Fruit fly (Drosophila melanogaster): ENCODE measurements around the gene CG8372.

CG8372 gene

DNA sequence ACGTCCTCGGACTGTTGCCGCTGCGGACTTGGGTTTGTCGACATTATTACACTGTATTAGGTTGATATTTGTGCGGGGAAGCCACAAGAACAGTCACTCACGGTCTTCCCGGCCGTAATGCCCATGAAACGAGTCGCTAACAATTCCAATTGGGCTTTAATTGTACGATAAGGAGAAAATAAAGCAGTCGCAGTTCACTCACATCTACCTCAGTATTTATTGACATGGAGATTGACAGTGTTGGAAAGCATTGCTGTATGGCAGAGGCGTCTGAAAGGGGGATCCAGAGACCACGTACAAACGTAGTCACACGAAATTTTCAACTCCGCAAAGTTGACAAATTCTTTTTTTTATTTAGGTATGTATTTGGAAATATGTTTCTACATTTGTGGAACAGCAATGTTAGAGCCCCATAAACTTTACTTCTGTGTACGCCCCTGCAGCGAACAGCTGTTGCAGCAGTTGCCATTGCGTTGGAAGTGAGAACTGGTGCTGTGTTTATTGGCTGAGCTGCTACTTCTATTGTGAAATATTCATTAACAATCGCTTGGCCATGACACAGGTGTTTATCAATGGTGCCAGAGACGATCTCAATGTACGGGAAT is at the start of gene CG8372, which contains the start of gene CG8360:
CG8372 (minus strand) TSS at position 237 of the 605 bp plus-strand sequence.
CG8360 (plus strand) TSS at position 294 of the 605 bp plus-strand sequence.
- TF ChIP-seq CG7045 (GFP tag; optimal IDR thresholded peaks at IDR 0.05) (peak; percentile 99), Crg-1 (GFP tag; optimal IDR thresholded peaks at IDR 0.05) (peak; percentile 99), CG11617 (GFP tag; optimal IDR thresholded peaks at IDR 0.05) (peak; percentile 98), tj (GFP tag; optimal IDR thresholded peaks at IDR 0.05) (peak; percentile 92), cic (GFP tag; optimal IDR thresholded peaks at IDR 0.05) (peak; percentile 96), CG7101 (tag; optimal IDR thresholded peaks at IDR 0.05) (peak; percentile 99), kay (GFP tag; ENCODE audit: borderline replicate concordance) (peak; percentile 95), CG1620 (GFP tag; optimal IDR thresholded peaks at IDR 0.05) (peak; percentile 99), CG5204 (GFP tag; optimal IDR thresholded peaks at IDR 0.05) (peak; percentile 99), CG33017 (tag; optimal IDR thresholded peaks at IDR 0.05) (peak; percentile 99), CG12768 (GFP tag; optimal IDR thresholded peaks at IDR 0.05) (peak; percentile 99), CG14711 (tag; optimal IDR thresholded peaks at IDR 0.05) (peak; percentile 96), Clk (GFP tag; optimal IDR thresholded peaks at IDR 0.05) (peak; percentile 98), pad (GFP tag; optimal IDR thresholded peaks at IDR 0.05) (peak; percentile 92), toe (GFP tag; optimal IDR thresholded peaks at IDR 0.05) (peak; percentile 99), Mnt (GFP tag; optimal IDR thresholded peaks at IDR 0.05) (peak; percentile 98), cnc (optimal IDR thresholded peaks at IDR 0.05) (no peak), bab1 (GFP tag; optimal IDR thresholded peaks at IDR 0.05) (peak; percentile 98), Hr96 (GFP tag; optimal IDR thresholded peaks at IDR 0.05) (peak; percentile 99), ovo (GFP tag; optimal IDR thresholded peaks at IDR 0.05) (peak; percentile 98)

DNA sequence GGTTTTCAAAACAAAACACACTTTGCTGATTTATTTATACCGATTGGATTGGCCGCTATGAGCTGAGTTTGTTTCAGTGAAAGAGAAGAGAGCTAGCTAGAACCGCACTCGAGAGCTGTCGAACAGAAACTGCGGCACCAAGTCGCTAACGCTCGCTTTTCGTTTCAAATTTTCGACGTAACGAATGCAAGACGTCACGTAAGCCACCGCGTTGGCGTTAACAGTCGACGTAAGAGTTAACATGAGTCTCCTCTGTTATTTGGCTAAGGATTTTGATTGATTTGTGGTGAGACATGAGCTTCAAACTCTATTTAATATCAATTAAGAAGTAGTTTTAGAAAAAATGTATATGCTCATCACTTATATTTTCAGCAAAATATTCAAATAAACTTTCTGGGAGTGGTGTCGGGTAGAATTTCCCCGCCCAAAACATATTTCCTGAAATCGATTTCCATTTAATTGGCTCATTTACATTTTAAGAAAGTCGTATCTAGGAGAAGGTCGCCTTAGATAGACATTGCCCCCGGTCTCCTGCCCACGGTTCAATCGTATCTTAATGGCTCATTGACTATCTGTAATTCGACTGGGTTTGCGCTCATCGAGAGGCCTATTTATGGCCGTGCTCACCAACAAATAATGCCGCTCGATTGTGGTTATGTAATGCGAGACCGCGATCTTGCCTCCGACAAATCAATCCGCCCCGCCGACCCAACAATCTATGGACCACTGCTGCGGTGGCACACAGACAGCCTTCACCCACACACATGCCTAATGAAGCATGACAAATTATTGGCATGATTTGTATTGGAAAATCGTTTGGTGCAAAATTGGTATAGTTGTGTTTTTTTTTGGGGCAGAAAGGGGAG is 44.9 kb upstream of the CG8372 start, which contains the start of gene CG8086:
CG8086 (minus strand) TSS at position 102 of the 866 bp plus-strand sequence.
- TF ChIP-seq tj (GFP tag; optimal IDR thresholded peaks at IDR 0.05) (no peak), bab1 (GFP tag; optimal IDR thresholded peaks at IDR 0.05) (no peak), CG14711 (tag; optimal IDR thresholded peaks at IDR 0.05) (no peak), Mnt (GFP tag; optimal IDR thresholded peaks at IDR 0.05) (no peak), toe (GFP tag; optimal IDR thresholded peaks at IDR 0.05) (no peak), Crg-1 (GFP tag; optimal IDR thresholded peaks at IDR 0.05) (no peak), CG12768 (GFP tag; optimal IDR thresholded peaks at IDR 0.05) (no peak), CG11617 (GFP tag; optimal IDR thresholded peaks at IDR 0.05) (no peak), ovo (GFP tag; optimal IDR thresholded peaks at IDR 0.05) (no peak), CG5204 (GFP tag; optimal IDR thresholded peaks at IDR 0.05) (no peak), Clk (GFP tag; optimal IDR thresholded peaks at IDR 0.05) (no peak), CG33017 (tag; optimal IDR thresholded peaks at IDR 0.05) (no peak)

DNA sequence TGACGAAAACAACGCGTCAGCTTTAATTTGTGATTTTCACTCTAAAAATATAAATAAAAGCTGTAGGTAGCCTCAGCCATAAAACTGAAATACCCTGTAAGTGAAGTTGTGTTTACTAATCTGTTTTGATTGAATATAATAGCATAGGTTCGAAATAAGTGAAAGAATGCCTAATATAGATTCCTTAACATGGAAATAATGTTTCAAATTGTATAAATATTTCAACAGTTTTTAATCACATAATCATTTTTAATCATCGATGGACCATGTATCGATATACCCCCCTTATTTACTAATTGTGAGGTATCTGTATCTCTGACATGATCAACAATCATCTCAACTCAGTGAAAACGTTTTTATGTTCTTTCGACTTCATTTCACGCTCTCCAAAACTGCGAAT is 42.7 kb upstream of the CG8372 start:
- peak; percentile 53 for TF ChIP-seq CG33017 (tag; optimal IDR thresholded peaks at IDR 0.05)
- TF ChIP-seq kay (GFP tag; ENCODE audit: borderline replicate concordance): no peak
- TF ChIP-seq CG7101 (tag; optimal IDR thresholded peaks at IDR 0.05): peak; percentile 15
- peak; percentile 5 for TF ChIP-seq CG14711 (tag; optimal IDR thresholded peaks at IDR 0.05)

DNA sequence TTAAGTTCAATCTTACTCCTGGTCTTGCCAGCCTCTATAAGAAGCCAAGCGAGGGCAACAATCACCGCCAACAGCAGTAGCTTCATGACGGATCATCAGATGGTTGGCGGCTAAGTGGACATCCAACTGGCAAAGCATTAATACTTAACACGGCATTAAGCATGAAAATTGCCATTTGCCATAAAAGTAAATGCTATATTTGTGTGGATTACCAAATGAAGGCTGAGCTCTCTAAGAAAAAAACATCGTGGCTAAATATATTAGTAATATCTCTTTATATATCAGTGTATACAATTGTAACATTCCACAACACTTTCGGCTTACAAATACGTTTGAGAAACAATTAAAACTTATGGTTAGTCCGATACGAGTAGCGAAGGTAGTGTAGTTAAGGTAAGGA is 31.2 kb upstream of the CG8372 start, which contains the start of gene CG43057:
CG43057 (minus strand) TSS at position 101 of the 400 bp plus-strand sequence.
- TF ChIP-seq CG33017 (tag; optimal IDR thresholded peaks at IDR 0.05): no peak
- no peak for TF ChIP-seq Clk (GFP tag; optimal IDR thresholded peaks at IDR 0.05)
- TF ChIP-seq kay (GFP tag; ENCODE audit: borderline replicate concordance): no peak
- TF ChIP-seq cic (GFP tag; optimal IDR thresholded peaks at IDR 0.05): no peak
- no peak for TF ChIP-seq Mnt (GFP tag; optimal IDR thresholded peaks at IDR 0.05)
- no peak for TF ChIP-seq toe (GFP tag; optimal IDR thresholded peaks at IDR 0.05)
- no peak for TF ChIP-seq pad (GFP tag; optimal IDR thresholded peaks at IDR 0.05)
- TF ChIP-seq CG1620 (GFP tag; optimal IDR thresholded peaks at IDR 0.05): no peak
- TF ChIP-seq Crg-1 (GFP tag; optimal IDR thresholded peaks at IDR 0.05): no peak
- TF ChIP-seq ovo (GFP tag; optimal IDR thresholded peaks at IDR 0.05): no peak
- no peak for TF ChIP-seq Hr96 (GFP tag; optimal IDR thresholded peaks at IDR 0.05)

DNA sequence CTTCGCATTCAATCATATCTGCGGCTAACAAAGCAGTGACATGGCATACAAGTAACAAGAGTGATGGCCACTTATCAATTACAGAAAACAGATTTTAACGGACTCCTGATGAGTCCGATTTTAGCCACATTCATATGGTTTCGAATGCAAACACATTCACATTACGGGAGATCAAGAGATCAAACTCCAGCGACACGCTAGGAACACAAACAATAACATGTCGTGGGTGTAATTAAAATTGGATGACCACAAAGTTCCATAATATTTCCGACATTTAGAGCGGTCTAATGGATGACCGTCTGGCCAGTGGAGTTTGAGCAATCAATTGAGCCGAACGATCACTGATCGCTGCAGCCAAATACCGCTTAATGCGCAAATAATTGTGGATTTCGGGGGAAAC is 29.5 kb upstream of the CG8372 start, which contains the start of gene CG14277:
CG14277 (plus strand) TSS at position 301 of the 400 bp plus-strand sequence.
- TF ChIP-seq CG12768 (GFP tag; optimal IDR thresholded peaks at IDR 0.05) (no peak), cnc (optimal IDR thresholded peaks at IDR 0.05) (no peak), Clk (GFP tag; optimal IDR thresholded peaks at IDR 0.05) (no peak), CG14711 (tag; optimal IDR thresholded peaks at IDR 0.05) (no peak), CG5204 (GFP tag; optimal IDR thresholded peaks at IDR 0.05) (no peak), Crg-1 (GFP tag; optimal IDR thresholded peaks at IDR 0.05) (no peak), CG33017 (tag; optimal IDR thresholded peaks at IDR 0.05) (no peak), CG7101 (tag; optimal IDR thresholded peaks at IDR 0.05) (no peak), kay (GFP tag; ENCODE audit: borderline replicate concordance) (no peak), tj (GFP tag; optimal IDR thresholded peaks at IDR 0.05) (no peak)

DNA sequence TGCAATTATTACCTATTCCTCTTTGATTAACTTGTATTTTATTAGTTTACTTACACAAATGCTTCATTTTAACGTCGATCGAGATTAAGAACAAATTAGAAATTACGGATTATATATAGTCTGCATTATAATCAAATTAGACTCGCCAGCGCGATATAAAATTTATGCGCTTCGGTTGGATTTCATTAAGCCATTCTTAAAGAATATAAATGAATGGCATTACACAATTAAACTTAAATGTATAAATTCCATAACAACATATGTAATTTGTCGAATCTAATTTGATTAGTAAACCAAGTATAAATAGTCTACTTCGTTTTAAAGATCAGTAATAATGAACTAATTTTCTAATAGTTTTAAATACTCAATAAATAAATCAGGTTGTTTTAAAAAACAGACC is 29.0 kb upstream of the CG8372 start, which contains the start of gene Spn28F:
Spn28F (minus strand) TSS at position 101 of the 400 bp plus-strand sequence.
- TF ChIP-seq CG12768 (GFP tag; optimal IDR thresholded peaks at IDR 0.05) (no peak), tj (GFP tag; optimal IDR thresholded peaks at IDR 0.05) (no peak), CG11617 (GFP tag; optimal IDR thresholded peaks at IDR 0.05) (no peak), pad (GFP tag; optimal IDR thresholded peaks at IDR 0.05) (no peak), toe (GFP tag; optimal IDR thresholded peaks at IDR 0.05) (no peak), CG14711 (tag; optimal IDR thresholded peaks at IDR 0.05) (no peak), CG7045 (GFP tag; optimal IDR thresholded peaks at IDR 0.05) (no peak), CG1620 (GFP tag; optimal IDR thresholded peaks at IDR 0.05) (no peak), Clk (GFP tag; optimal IDR thresholded peaks at IDR 0.05) (no peak), CG33017 (tag; optimal IDR thresholded peaks at IDR 0.05) (no peak), ovo (GFP tag; optimal IDR thresholded peaks at IDR 0.05) (no peak), cnc (optimal IDR thresholded peaks at IDR 0.05) (no peak), kay (GFP tag; ENCODE audit: borderline replicate concordance) (no peak), Crg-1 (GFP tag; optimal IDR thresholded peaks at IDR 0.05) (no peak)

Measured in whole organism, adult.